Fruit fly (Drosophila melanogaster) whole organism, wandering third instar larva: ENCODE results near the gene wds.

ENCODE experiments used
- Abd-B ChIP-seq: fragments of >200 bp; optimal IDR thresholded peaks from 2 replicates; lab custom pipeline; 2017; ENCODE audit warnings: missing biosample characterization, missing genetic modification characterization
- CG32264 ChIP-seq: fragments of 200-800 bp; sonication (Bioruptor generic); optimal IDR thresholded peaks from 2 replicates; lab custom pipeline; 2016; ENCODE audit warnings: missing biosample characterization, missing genetic modification characterization
- CG9705 ChIP-seq: fragments of 200-800 bp; sonication (Bioruptor generic); optimal IDR thresholded peaks from 2 replicates; lab custom pipeline; 2018; ENCODE audit warnings: missing biosample characterization, mild to moderate bottlenecking, missing genetic modification characterization
- CrebA ChIP-seq: fragments of 200-800 bp; sonication (Bioruptor generic); optimal IDR thresholded peaks from 2 replicates; lab custom pipeline; 2016; ENCODE audit warnings: missing biosample characterization, mild to moderate bottlenecking, missing genetic modification characterization, borderline replicate concordance
- Dfd ChIP-seq: fragments of >200 bp; optimal IDR thresholded peaks from 2 replicates; lab custom pipeline; 2017; ENCODE audit warnings: missing biosample characterization, missing genetic modification characterization
- GATAd ChIP-seq: sonication (Bioruptor generic); optimal IDR thresholded peaks from 2 replicates; lab custom pipeline; 2016; ENCODE audit warnings: missing biosample characterization, missing genetic modification characterization
- HLH106 ChIP-seq: fragments of 200-800 bp; optimal IDR thresholded peaks from 3 replicates; lab custom pipeline; 2019; ENCODE audit warnings: missing biosample characterization, mild to moderate bottlenecking, missing genetic modification characterization, moderate library complexity
- Hnf4 ChIP-seq: fragments of 200-800 bp; sonication (Bioruptor generic); optimal IDR thresholded peaks from 2 replicates; lab custom pipeline; 2016; ENCODE audit warnings: missing biosample characterization, mild to moderate bottlenecking, missing genetic modification characterization
- Hr83 ChIP-seq: fragments of 200-300 bp; sonication (Bioruptor generic); optimal IDR thresholded peaks from 2 replicates; lab custom pipeline; 2016; ENCODE audit warnings: missing biosample characterization, mild to moderate bottlenecking, missing genetic modification characterization, moderate library complexity; ENCODE audit not compliant: poor library complexity, severe bottlenecking
- Jra ChIP-seq: sonication (Bioruptor generic); optimal IDR thresholded peaks from 2 replicates; lab custom pipeline; 2016; ENCODE audit warnings: missing biosample characterization, missing genetic modification characterization
- Mio ChIP-seq: sonication (Bioruptor generic); optimal IDR thresholded peaks from 2 replicates; lab custom pipeline; 2016; ENCODE audit warnings: missing biosample characterization, missing genetic modification characterization
- Myc ChIP-seq: fragments of >200 bp; optimal IDR thresholded peaks from 2 replicates; lab custom pipeline; 2017
- OdsH ChIP-seq: fragments of 200-800 bp; sonication (Bioruptor generic); optimal IDR thresholded peaks from 2 replicates; lab custom pipeline; 2016; ENCODE audit warnings: missing biosample characterization, mild to moderate bottlenecking, missing genetic modification characterization
- Rel ChIP-seq, 2 experiments: fragments of 200-800 bp; sonication (Bioruptor generic) in 1 of 2; optimal IDR thresholded peaks; 2 replicates in 1 of 2; 3 replicates in 1 of 2; lab custom pipeline; 2016 to 2019; ENCODE audit warnings: mild to moderate bottlenecking in 2 of 2, missing biosample characterization in 2 of 2, missing genetic modification characterization in 2 of 2, moderate library complexity in 1 of 2
- Sp1 ChIP-seq: fragments of 200-800 bp; sonication (Bioruptor generic); optimal IDR thresholded peaks from 3 replicates; lab custom pipeline; 2019; ENCODE audit warnings: missing biosample characterization, mild to moderate bottlenecking, missing genetic modification characterization, moderate library complexity
- Vsx2 ChIP-seq: fragments of 200-300, 225-300 bp; sonication (Bioruptor generic); optimal IDR thresholded peaks from 2 replicates; lab custom pipeline; 2018; ENCODE audit warnings: missing biosample characterization, missing genetic modification characterization; ENCODE audit not compliant: partially characterized antibody
- br ChIP-seq: fragments of 200-800 bp; sonication (Bioruptor generic); optimal IDR thresholded peaks from 2 replicates; lab custom pipeline; 2016; ENCODE audit warnings: missing biosample characterization, missing genetic modification characterization
- dl ChIP-seq, 2 experiments: fragments of 175-275, 200-275 bp in 1 of 2; fragments of 200-275 bp in 1 of 2; sonication (Bioruptor generic); optimal IDR thresholded peaks; lab custom pipeline; 2018; ENCODE audit warnings: mild to moderate bottlenecking in 2 of 2, missing biosample characterization in 2 of 2, missing genetic modification characterization in 2 of 2, moderate library complexity in 2 of 2; ENCODE audit not compliant: partially characterized antibody in 2 of 2, insufficient read depth in 1 of 2
- dmrt93B ChIP-seq: fragments of 200-800 bp; sonication (Bioruptor generic); optimal IDR thresholded peaks from 2 replicates; lab custom pipeline; 2018; ENCODE audit warnings: missing biosample characterization, mild to moderate bottlenecking, missing genetic modification characterization
- ey ChIP-seq: fragments of 200-800 bp; sonication (Bioruptor generic); optimal IDR thresholded peaks from 2 replicates; lab custom pipeline; 2016; ENCODE audit warnings: missing biosample characterization, missing genetic modification characterization
- foxo ChIP-seq, 2 experiments: fragments of 200-800 bp; sonication (Bioruptor generic); optimal IDR thresholded peaks; 2 replicates in 1 of 2; 3 replicates in 1 of 2; lab custom pipeline; 2016 to 2017; ENCODE audit warnings: missing biosample characterization in 2 of 2, missing genetic modification characterization in 2 of 2
- fru ChIP-seq: fragments of 200-800 bp; sonication (Bioruptor generic); optimal IDR thresholded peaks from 3 replicates; lab custom pipeline; 2016; ENCODE audit warnings: missing biosample characterization, mild to moderate bottlenecking, missing genetic modification characterization
- h ChIP-seq: fragments of 200-800 bp; sonication (Bioruptor generic); optimal IDR thresholded peaks from 3 replicates; lab custom pipeline; 2016; ENCODE audit warnings: missing biosample characterization, mild to moderate bottlenecking, missing genetic modification characterization
- jim ChIP-seq: fragments of 175-275, 200-325 bp; sonication (Bioruptor generic); optimal IDR thresholded peaks from 2 replicates; lab custom pipeline; 2016; ENCODE audit warnings: missing biosample characterization, mild to moderate bottlenecking, missing genetic modification characterization
- lola ChIP-seq: fragments of >200 bp; optimal IDR thresholded peaks from 2 replicates; lab custom pipeline; 2017; ENCODE audit warnings: missing biosample characterization, missing genetic modification characterization
- psq ChIP-seq: fragments of 200-800 bp; sonication (Bioruptor generic); optimal IDR thresholded peaks from 3 replicates; lab custom pipeline; 2017; ENCODE audit warnings: missing biosample characterization, mild to moderate bottlenecking, missing genetic modification characterization, moderate library complexity
- rgr ChIP-seq: fragments of 200-800 bp; sonication (Bioruptor generic); optimal IDR thresholded peaks from 3 replicates; lab custom pipeline; 2016; ENCODE audit warnings: missing biosample characterization, mild to moderate bottlenecking, missing genetic modification characterization
- sage ChIP-seq: fragments of 200-800 bp; sonication (Bioruptor generic); optimal IDR thresholded peaks from 2 replicates; lab custom pipeline; 2016; ENCODE audit warnings: missing biosample characterization, mild to moderate bottlenecking, missing genetic modification characterization
- tai ChIP-seq: sonication (Bioruptor generic); optimal IDR thresholded peaks from 2 replicates; lab custom pipeline; 2016; ENCODE audit warnings: missing biosample characterization, missing genetic modification characterization
- usp ChIP-seq: fragments of >200 bp; optimal IDR thresholded peaks from 2 replicates; lab custom pipeline; 2017; ENCODE audit warnings: missing biosample characterization, missing genetic modification characterization

Gene wds

dm6 chrX:2590607-2591006, 4.8 kb downstream of the wds start:
- no peak for TF ChIP-seq OdsH (GFP tag; lab: Kevin White, UChicago)
- no peak for TF ChIP-seq Sp1
- no peak for TF ChIP-seq Abd-B
- TF ChIP-seq Rel (GFP tag; optimal IDR thresholded peaks at IDR 0.05; lab: Kevin White, UChicago): no peak
- no peak for TF ChIP-seq Rel (tag; optimal IDR thresholded peaks at IDR 0.05; lab: Kevin White, UChicago)
- no peak for TF ChIP-seq dmrt93B (GFP tag; lab: Kevin White, UChicago)
- TF ChIP-seq dl (GFP tag; optimal IDR thresholded peaks at IDR 0.05; lab: Kevin White, UChicago; ENCODE audit: insufficient read depth in 1 of 2, partially characterized antibody in 2 of 2): no peak
- no peak for TF ChIP-seq tai (GFP tag; lab: Kevin White, UChicago)
- no peak for TF ChIP-seq CG9705
- no peak for TF ChIP-seq Mio (GFP tag; lab: Kevin White, UChicago)
- no peak for TF ChIP-seq CrebA (GFP tag; lab: Kevin White, UChicago)
- TF ChIP-seq ey: no peak
- no peak for TF ChIP-seq Hnf4 (GFP tag; lab: Kevin White, UChicago)
- TF ChIP-seq HLH106 (tag; lab: Kevin White, UChicago): no peak
- no peak for TF ChIP-seq lola (GFP tag; lab: Kevin White, UChicago)
- no peak for TF ChIP-seq Hr83
- TF ChIP-seq, all 38 proteins: peak for 0

- TF ChIP-seq psq: peak; percentile 29
- TF ChIP-seq Sp1: peak; percentile 56
- peak; percentile 44 for TF ChIP-seq HLH106 (tag; lab: Kevin White, UChicago)
- peak in 1 of 2 experiments; percentile 64 for TF ChIP-seq foxo (GFP tag; optimal IDR thresholded peaks at IDR 0.05; lab: Kevin White, UChicago)
- TF ChIP-seq dmrt93B (GFP tag; lab: Kevin White, UChicago): peak; percentile 34
- TF ChIP-seq ey: peak; percentile 60
- no peak for TF ChIP-seq Vsx2 (GFP tag; lab: Kevin White, UChicago)
- peak; percentile 21 for TF ChIP-seq Jra (GFP tag; lab: Kevin White, UChicago)
- TF ChIP-seq Dfd (GFP tag; lab: Kevin White, UChicago): no peak
- no peak for TF ChIP-seq Rel (GFP tag; optimal IDR thresholded peaks at IDR 0.05; lab: Kevin White, UChicago)
- TF ChIP-seq Rel (tag; optimal IDR thresholded peaks at IDR 0.05; lab: Kevin White, UChicago): peak; percentile 75
- TF ChIP-seq GATAd (GFP tag; lab: Kevin White, UChicago): no peak
- TF ChIP-seq sage (GFP tag; lab: Kevin White, UChicago): no peak
- TF ChIP-seq OdsH (GFP tag; lab: Kevin White, UChicago): peak; percentile 11
- TF ChIP-seq h (GFP tag; lab: Kevin White, UChicago): peak; percentile 46
- TF ChIP-seq usp (GFP tag; lab: Kevin White, UChicago): no peak
- peak; percentile 67 for TF ChIP-seq fru (GFP tag; lab: Kevin White, UChicago)
- TF ChIP-seq rgr: peak; percentile 46
- TF ChIP-seq jim: no peak
- peak; percentile 43 for TF ChIP-seq br (GFP tag; lab: Kevin White, UChicago)
- no peak for TF ChIP-seq lola (GFP tag; lab: Kevin White, UChicago)
Observed at dm6 chrX:2591315-2591999, 5.7 kb downstream of the wds start.

dm6 chrX:2592243-2592642, 6.5 kb downstream of the wds start:
- TF ChIP-seq Myc (lab: Kevin White, UChicago) (no peak), CG32264 (GFP tag; lab: Kevin White, UChicago) (no peak), Rel (GFP tag; optimal IDR thresholded peaks at IDR 0.05; lab: Kevin White, UChicago) (no peak), Rel (tag; optimal IDR thresholded peaks at IDR 0.05; lab: Kevin White, UChicago) (peak; percentile 99), Hnf4 (GFP tag; lab: Kevin White, UChicago) (peak; percentile 43)

- TF ChIP-seq Hr83: no peak
- no peak for TF ChIP-seq fru (GFP tag; lab: Kevin White, UChicago)
- TF ChIP-seq dl (GFP tag; optimal IDR thresholded peaks at IDR 0.05; lab: Kevin White, UChicago; ENCODE audit: insufficient read depth in 1 of 2, partially characterized antibody in 2 of 2): peak in 1 of 2 experiments; percentile 25
Observed at dm6 chrX:2593094-2593752, 7.4 kb downstream of the wds start.
